Fruit fly (Drosophila melanogaster) whole organism, embryonic: ENCODE measurements around the gene CG42272.

Source experiments
- CG10543 ChIP-seq: fragments of 200-800 bp; sonication (Bioruptor generic); optimal IDR thresholded peaks from 3 replicates; lab custom pipeline; 2017; ENCODE audit warnings: missing biosample characterization, mild to moderate bottlenecking, missing genetic modification characterization, moderate library complexity
- CG11456 ChIP-seq: fragments of 200-800 bp; sonication (Bioruptor generic); IDR thresholded peaks from 3 replicates; pipeline ENCODE4 v1.3.6; 2022; ENCODE audit warnings: missing biosample characterization, missing genetic modification characterization
- CG13775 ChIP-seq: fragments of 200-800 bp; sonication (Bioruptor generic); optimal IDR thresholded peaks from 3 replicates; lab custom pipeline; 2017; ENCODE audit warnings: missing biosample characterization, mild to moderate bottlenecking, missing genetic modification characterization
- CG14441 ChIP-seq: fragments of 200-800 bp; sonication (Bioruptor generic); IDR thresholded peaks from 2 replicates; pipeline ENCODE4 v1.3.6; 2022; ENCODE audit warnings: missing biosample characterization, missing genetic modification characterization
- CG15073 ChIP-seq: fragments of 200-800 bp; sonication (Bioruptor generic); optimal IDR thresholded peaks from 2 replicates; lab custom pipeline; 2016; ENCODE audit warnings: missing biosample characterization, missing genetic modification characterization
- CG1603 ChIP-seq: fragments of 200-800 bp; sonication (Bioruptor generic); optimal IDR thresholded peaks from 2 replicates; lab custom pipeline; 2019; ENCODE audit warnings: missing biosample characterization, mild to moderate bottlenecking, missing genetic modification characterization, moderate library complexity
- CG17186 ChIP-seq: fragments of 200-800 bp; sonication (Bioruptor generic); optimal IDR thresholded peaks from 3 replicates; lab custom pipeline; 2017; ENCODE audit warnings: missing biosample characterization, missing genetic modification reagents, missing genetic modification characterization
- CG17802 ChIP-seq: fragments of 200-800 bp; sonication (Bioruptor generic); optimal IDR thresholded peaks from 2 replicates; lab custom pipeline; 2018; ENCODE audit warnings: missing biosample characterization, mild to moderate bottlenecking, missing genetic modification characterization, moderate library complexity
- CG1832 ChIP-seq: fragments of 200-800 bp; sonication (Bioruptor generic); optimal IDR thresholded peaks from 2 replicates; lab custom pipeline; 2017; ENCODE audit warnings: missing biosample characterization, mild to moderate bottlenecking, missing genetic modification characterization, inconsistent platforms
- CG2199 ChIP-seq: fragments of 200-800 bp; sonication (Bioruptor generic); IDR thresholded peaks from 3 replicates; pipeline ENCODE4 v1.3.6; 2022; ENCODE audit warnings: missing biosample characterization, missing genetic modification characterization
- CG31224 ChIP-seq: fragments of 200-800 bp; sonication (Bioruptor generic); IDR thresholded peaks from 2 replicates; pipeline ENCODE4 v1.3.6; 2022; ENCODE audit warnings: missing biosample characterization, missing genetic modification characterization
- CG31365 ChIP-seq: fragments of 200-800 bp; sonication (Bioruptor generic); optimal IDR thresholded peaks from 2 replicates; lab custom pipeline; 2018; ENCODE audit warnings: missing biosample characterization, mild to moderate bottlenecking, missing genetic modification characterization
- CG3995 ChIP-seq: fragments of 200-800 bp; sonication (Bioruptor generic); optimal IDR thresholded peaks from 3 replicates; lab custom pipeline; 2016; ENCODE audit warnings: missing biosample characterization, missing genetic modification characterization
- CG4282 ChIP-seq: fragments of 200-800 bp; sonication (Bioruptor generic); optimal IDR thresholded peaks from 2 replicates; lab custom pipeline; 2016; ENCODE audit warnings: missing biosample characterization, missing genetic modification characterization
- CG6813 ChIP-seq: fragments of 200-800 bp; sonication (Bioruptor generic); optimal IDR thresholded peaks from 2 replicates; lab custom pipeline; 2017; ENCODE audit warnings: missing biosample characterization, missing genetic modification characterization, mild to moderate bottlenecking, moderate library complexity, missing genetic modification reagents
- CG7372 ChIP-seq: fragments of 200-800 bp; sonication (Bioruptor generic); IDR thresholded peaks from 2 replicates; pipeline ENCODE4 v1.3.6; 2022; ENCODE audit warnings: missing biosample characterization, missing genetic modification characterization
- CG8388 ChIP-seq: fragments of 200-800 bp; sonication (Bioruptor generic); optimal IDR thresholded peaks from 2 replicates; lab custom pipeline; 2019; ENCODE audit warnings: missing biosample characterization, mild to moderate bottlenecking, missing genetic modification characterization, moderate library complexity
- Chrac-16 ChIP-seq: fragments of 200-800 bp; sonication (Bioruptor generic); optimal IDR thresholded peaks from 3 replicates; lab custom pipeline; 2016; ENCODE audit warnings: missing biosample characterization, missing genetic modification characterization
- CoRest ChIP-seq: fragments of 200-800 bp; sonication (Bioruptor generic); optimal IDR thresholded peaks from 3 replicates; lab custom pipeline; 2018; ENCODE audit warnings: missing biosample characterization, mild to moderate bottlenecking, missing genetic modification characterization, moderate library complexity
- CrebB ChIP-seq: fragments of 200-800 bp; sonication (Bioruptor generic); optimal IDR thresholded peaks from 3 replicates; lab custom pipeline; 2018; ENCODE audit warnings: missing biosample characterization, mild to moderate bottlenecking, missing genetic modification characterization
- D ChIP-seq, 2 experiments: fragments of 200-800 bp in 1 of 2; fragments of >200 bp in 1 of 2; sonication (Bioruptor generic) in 1 of 2; optimal IDR thresholded peaks; 2 replicates in 1 of 2; 3 replicates in 1 of 2; lab custom pipeline; 2017; ENCODE audit warnings: mild to moderate bottlenecking in 1 of 2, missing biosample characterization in 1 of 2, missing genetic modification characterization in 1 of 2, missing genetic modification reagents in 1 of 2
- Dip3 ChIP-seq: fragments of 200-800 bp; sonication (Bioruptor generic); optimal IDR thresholded peaks from 3 replicates; lab custom pipeline; 2016; ENCODE audit warnings: missing biosample characterization, missing genetic modification characterization
- Doc2 ChIP-seq: fragments of 200-800 bp; sonication (Bioruptor generic); IDR thresholded peaks from 2 replicates; pipeline ENCODE4 v1.3.6; 2022; ENCODE audit warnings: missing biosample characterization, missing genetic modification characterization
- HLH4C ChIP-seq: fragments of 200-800 bp; sonication (Bioruptor generic); IDR thresholded peaks from 3 replicates; pipeline ENCODE4 v1.3.6; 2022; ENCODE audit warnings: missing biosample characterization, missing genetic modification characterization; ENCODE audit not compliant: partially characterized antibody
- MBD-R2 ChIP-seq: fragments of 200-800 bp; sonication (Bioruptor generic); IDR thresholded peaks from 2 replicates; pipeline ENCODE4 v1.3.6; 2022; ENCODE audit warnings: missing biosample characterization, missing genetic modification characterization
- Mad ChIP-seq: fragments of 200-800 bp; sonication (Bioruptor generic); optimal IDR thresholded peaks from 2 replicates; lab custom pipeline; 2016; ENCODE audit warnings: missing biosample characterization, missing genetic modification characterization
- Max ChIP-seq: fragments of 200-800 bp; sonication (Bioruptor generic); optimal IDR thresholded peaks from 2 replicates; lab custom pipeline; 2016; ENCODE audit warnings: missing biosample characterization, mild to moderate bottlenecking, missing genetic modification characterization
- Mes4 ChIP-seq: fragments of 200-800 bp; sonication (Bioruptor generic); optimal IDR thresholded peaks from 2 replicates; lab custom pipeline; 2016; ENCODE audit warnings: missing biosample characterization, missing genetic modification characterization
- Mrtf ChIP-seq: fragments of 200-800 bp; sonication (Bioruptor generic); IDR thresholded peaks from 3 replicates; pipeline ENCODE4 v1.3.6; 2022; ENCODE audit warnings: missing biosample characterization, missing genetic modification characterization
- NFAT ChIP-seq: fragments of 200-800 bp; sonication (Bioruptor generic); IDR thresholded peaks from 2 replicates; pipeline ENCODE4 v1.3.6; 2022; ENCODE audit warnings: missing biosample characterization, missing genetic modification characterization
- Optix ChIP-seq: fragments of 200-800 bp; sonication (Bioruptor generic); IDR thresholded peaks from 3 replicates; pipeline ENCODE4 v1.3.6; 2022; ENCODE audit warnings: missing biosample characterization, missing genetic modification characterization
- Pdp1 ChIP-seq, 2 experiments: fragments of 200-800 bp; sonication (Bioruptor generic); optimal IDR thresholded peaks; 3 replicates each; lab custom pipeline; 2016; ENCODE audit warnings: missing biosample characterization in 2 of 2, missing genetic modification characterization in 2 of 2, mild to moderate bottlenecking in 1 of 2, moderate library complexity in 1 of 2
- Ravus ChIP-seq: fragments of 200-800 bp; sonication (Bioruptor generic); IDR thresholded peaks from 2 replicates; pipeline ENCODE4 v1.3.6; 2022; ENCODE audit warnings: missing biosample characterization, missing genetic modification characterization
- Scr ChIP-seq: fragments of 200-800 bp; sonication (Bioruptor generic); IDR thresholded peaks from 2 replicates; pipeline ENCODE4 v1.3.6; 2022; ENCODE audit warnings: missing biosample characterization, missing genetic modification characterization; ENCODE audit not compliant: partially characterized antibody
- Sox102F ChIP-seq: fragments of 200-800 bp; sonication (Bioruptor generic); optimal IDR thresholded peaks from 2 replicates; lab custom pipeline; 2018; ENCODE audit warnings: missing biosample characterization, mild to moderate bottlenecking, missing genetic modification characterization, moderate library complexity
- ab ChIP-seq: fragments of 200-800 bp; sonication (Bioruptor generic); optimal IDR thresholded peaks from 2 replicates; lab custom pipeline; 2016; ENCODE audit warnings: missing biosample characterization, missing genetic modification characterization
- ac ChIP-seq: fragments of 200-800 bp; sonication (Bioruptor generic); optimal IDR thresholded peaks from 3 replicates; lab custom pipeline; 2017; ENCODE audit warnings: missing biosample characterization, mild to moderate bottlenecking, missing genetic modification characterization
- amos ChIP-seq: fragments of 200-800 bp; sonication (Bioruptor generic); IDR thresholded peaks from 2 replicates; pipeline ENCODE4 v1.3.6; 2022; ENCODE audit warnings: missing biosample characterization, missing genetic modification characterization; ENCODE audit not compliant: partially characterized antibody
- aop ChIP-seq: fragments of 200-800 bp; sonication (Bioruptor generic); IDR thresholded peaks from 2 replicates; pipeline ENCODE4 v1.3.6; 2022; ENCODE audit warnings: missing biosample characterization, missing genetic modification characterization
- danr ChIP-seq: fragments of 200-800 bp; sonication (Bioruptor generic); IDR thresholded peaks from 2 replicates; pipeline ENCODE4 v1.3.6; 2022; ENCODE audit warnings: missing biosample characterization, missing genetic modification characterization
- fd96Cb ChIP-seq: fragments of 200-800 bp; sonication (Bioruptor generic); optimal IDR thresholded peaks from 2 replicates; lab custom pipeline; 2018; ENCODE audit warnings: missing biosample characterization, mild to moderate bottlenecking, missing genetic modification characterization, moderate library complexity
- jigr1 ChIP-seq: fragments of 200-800 bp; sonication (Bioruptor generic); IDR thresholded peaks from 3 replicates; pipeline ENCODE4 v1.3.6; 2022; ENCODE audit warnings: missing biosample characterization, missing genetic modification characterization
- lmd ChIP-seq: fragments of 200-800 bp; sonication (Bioruptor generic); IDR thresholded peaks from 2 replicates; pipeline ENCODE4 v1.3.6; 2022; ENCODE audit warnings: missing biosample characterization, missing genetic modification characterization
- odd ChIP-seq: fragments of 200-800 bp; sonication (Bioruptor generic); optimal IDR thresholded peaks from 2 replicates; lab custom pipeline; 2017; ENCODE audit warnings: missing biosample characterization, mild to moderate bottlenecking, missing genetic modification characterization
- run ChIP-seq: fragments of 200-800 bp; sonication (Bioruptor generic); optimal IDR thresholded peaks from 3 replicates; lab custom pipeline; 2018; ENCODE audit warnings: missing biosample characterization, mild to moderate bottlenecking, missing genetic modification characterization
- slp2 ChIP-seq: fragments of 200-800 bp; sonication (Bioruptor generic); optimal IDR thresholded peaks from 2 replicates; lab custom pipeline; 2016; ENCODE audit warnings: missing biosample characterization, missing genetic modification characterization
- sob ChIP-seq: fragments of 200-800 bp; sonication (Bioruptor generic); IDR thresholded peaks from 2 replicates; pipeline ENCODE4 v1.3.6; 2022; ENCODE audit warnings: missing biosample characterization, missing genetic modification characterization
- toy ChIP-seq: fragments of 200-800 bp; sonication (Bioruptor generic); IDR thresholded peaks from 2 replicates; pipeline ENCODE4 v1.3.6; 2022; ENCODE audit warnings: missing biosample characterization, missing genetic modification characterization
- wek ChIP-seq: fragments of 200-800 bp; sonication (Bioruptor generic); optimal IDR thresholded peaks from 3 replicates; lab custom pipeline; 2018; ENCODE audit warnings: missing biosample characterization, mild to moderate bottlenecking, missing genetic modification characterization, moderate library complexity

The CG42272 gene

DNA sequence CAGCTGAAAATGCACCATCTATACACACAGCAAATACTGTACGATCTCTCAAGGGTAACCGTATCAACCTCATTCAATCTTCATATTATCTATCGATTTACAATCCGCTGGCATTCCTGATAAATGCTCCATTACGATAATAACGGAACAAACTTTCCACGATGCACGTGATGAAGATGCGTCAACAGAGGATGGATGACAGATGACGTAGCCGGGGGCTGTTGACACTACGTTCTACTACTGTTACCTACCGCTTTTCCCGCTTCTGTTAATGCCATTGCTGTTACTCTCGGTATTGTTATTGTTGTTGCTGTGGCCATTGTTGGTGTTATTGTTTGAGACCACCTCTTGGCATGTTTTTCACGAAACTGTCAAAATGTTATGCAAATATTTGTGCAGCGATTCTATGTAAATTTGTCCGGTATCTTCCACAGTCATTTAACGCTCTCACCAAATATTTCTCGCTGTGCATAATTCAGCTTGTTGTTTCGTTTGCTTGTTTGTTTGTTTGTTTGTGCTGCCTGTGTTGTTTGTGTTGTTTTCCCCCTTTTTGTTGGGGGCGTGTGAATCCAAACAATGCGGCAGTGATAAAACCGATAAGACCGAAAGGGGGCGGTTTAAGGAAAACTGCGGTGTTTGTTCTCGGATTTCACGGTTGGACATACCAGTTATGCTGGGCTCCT, 21.1 kb downstream of the CG42272 start (continued):
- peak; percentile 71 for TF ChIP-seq slp2 (GFP tag; lab: Kevin White, UChicago)
- no peak for TF ChIP-seq D (optimal IDR thresholded peaks at IDR 0.05; lab: Kevin White, UChicago)
- TF ChIP-seq D (GFP tag; optimal IDR thresholded peaks at IDR 0.05; lab: Kevin White, UChicago): peak; percentile 92
- TF ChIP-seq Mes4 (GFP tag; lab: Kevin White, UChicago): peak; percentile 90
- peak; percentile 58 for TF ChIP-seq CG13775
- TF ChIP-seq NFAT (GFP tag; lab: Robert Waterston, UW): no peak
- peak; percentile 80 for TF ChIP-seq Sox102F
- peak; percentile 29; the same call in 1 of the 2 replicates for TF ChIP-seq danr (GFP tag; lab: Robert Waterston, UW)
- TF ChIP-seq toy (GFP tag; lab: Robert Waterston, UW): no peak
- peak; percentile 89 for TF ChIP-seq CrebB (tag; lab: Kevin White, UChicago)
- TF ChIP-seq CG6813 (GFP tag; lab: Kevin White, UChicago): peak; percentile 94
- peak; percentile 75 for TF ChIP-seq Max (GFP tag; lab: Kevin White, UChicago)
- TF ChIP-seq CG2199 (GFP tag; lab: Robert Waterston, UW): no peak
- TF ChIP-seq CG10543 (GFP tag; lab: Kevin White, UChicago): peak; percentile 61
- TF ChIP-seq CG1832 (GFP tag; lab: Kevin White, UChicago): no peak
- no peak for TF ChIP-seq Dip3 (GFP tag; lab: Kevin White, UChicago)
- no peak for TF ChIP-seq CG7372
- TF ChIP-seq wek: peak; percentile 91
- TF ChIP-seq ac (GFP tag; lab: Kevin White, UChicago): peak; percentile 81
- peak; percentile 56 for TF ChIP-seq CG8388 (GFP tag; lab: Kevin White, UChicago)
- TF ChIP-seq amos (GFP tag; lab: Robert Waterston, UW): no peak
- no peak for TF ChIP-seq CG15073
- no peak for TF ChIP-seq CG3995
- no peak for TF ChIP-seq HLH4C (GFP tag; lab: Robert Waterston, UW)
- TF ChIP-seq jigr1: no peak
- peak; percentile 75 for TF ChIP-seq Mad
- peak; percentile 94 for TF ChIP-seq CG1603 (tag; lab: Kevin White, UChicago)
- TF ChIP-seq CG31224: 0 out of 2 replicates have a peak, but pooled peaks have one; percentile 21
- no peak for TF ChIP-seq ab (GFP tag; lab: Kevin White, UChicago)
- peak; percentile 51 to 81 for TF ChIP-seq Pdp1 (GFP tag; optimal IDR thresholded peaks at IDR 0.05; lab: Kevin White, UChicago)
- TF ChIP-seq odd (GFP tag; lab: Kevin White, UChicago): peak; percentile 85
- TF ChIP-seq Optix (GFP tag; lab: Robert Waterston, UW): 0 out of 3 replicates have a peak, but pooled peaks have one; percentile 39
- peak; percentile 73 for TF ChIP-seq run (tag; lab: Kevin White, UChicago)
- TF ChIP-seq Ravus: no peak
- TF ChIP-seq MBD-R2 (GFP tag; lab: Robert Waterston, UW): no peak
- TF ChIP-seq Doc2 (GFP tag; lab: Robert Waterston, UW): no peak
- no peak for TF ChIP-seq Mrtf (GFP tag; lab: Robert Waterston, UW)
- peak; percentile 39; the same call in 1 of the 2 replicates for TF ChIP-seq CG14441 (GFP tag; lab: Robert Waterston, UW)
- peak; percentile 46 for TF ChIP-seq CG4282 (GFP tag; lab: Kevin White, UChicago)
- peak; percentile 81 for TF ChIP-seq CG17802 (tag; lab: Kevin White, UChicago)
- TF ChIP-seq CoRest (tag; lab: Kevin White, UChicago): peak; percentile 73
- peak; percentile 80 for TF ChIP-seq fd96Cb (tag; lab: Kevin White, UChicago)
- peak; percentile 44 for TF ChIP-seq Chrac-16
- no peak for TF ChIP-seq lmd (GFP tag; lab: Robert Waterston, UW)
- peak; percentile 83 for TF ChIP-seq CG31365
- peak; percentile 90 for TF ChIP-seq CG17186 (GFP tag; lab: Kevin White, UChicago)
- TF ChIP-seq Scr (GFP tag; lab: Robert Waterston, UW): no peak
- no peak for TF ChIP-seq aop (GFP tag; lab: Robert Waterston, UW)
- peak; percentile 58; the same call in 1 of the 3 replicates for TF ChIP-seq CG11456
- TF ChIP-seq sob (GFP tag; lab: Robert Waterston, UW): peak; percentile 69
